Fruit fly (Drosophila melanogaster): ENCODE results near the gene Uxt.

DNA sequence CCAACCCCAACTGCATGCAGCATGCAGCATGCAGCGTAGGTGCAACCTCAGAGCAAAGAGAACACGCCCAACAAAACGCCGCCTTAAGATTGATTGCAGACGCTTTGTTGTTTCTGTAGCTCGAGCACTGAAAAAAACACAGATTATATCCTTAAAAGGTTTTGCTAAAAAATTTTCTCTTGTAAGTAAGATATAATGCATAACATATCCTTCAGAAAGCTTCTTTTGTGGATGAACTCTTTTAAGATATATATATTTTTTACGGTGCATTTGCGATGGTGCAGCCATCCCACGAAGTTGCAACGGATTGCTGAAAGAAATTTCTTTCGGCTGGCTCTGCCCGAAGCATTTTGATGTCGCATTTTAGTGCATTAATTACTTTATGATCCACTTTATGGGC lies 19.4 kb downstream of the Uxt start:
- TF ChIP-seq rn (GFP tag; IDR thresholded peaks at IDR 0.05) (no peak; the same call in 1 of the 2 replicates), Snoo (tag; optimal IDR thresholded peaks at IDR 0.05) (peak; percentile 43), Ets98B (GFP tag; IDR thresholded peaks at IDR 0.05) (no peak), CG32121 (GFP tag; IDR thresholded peaks at IDR 0.05) (peak; percentile 29; the same call in 1 of the 2 replicates), CG14655 (GFP tag; optimal IDR thresholded peaks at IDR 0.05) (no peak), CG8301 (tag; optimal IDR thresholded peaks at IDR 0.05) (no peak), CG8159 (tag; optimal IDR thresholded peaks at IDR 0.05) (peak; percentile 57), EcR (GFP tag; optimal IDR thresholded peaks at IDR 0.05) (no peak), CG10348 (GFP tag; IDR thresholded peaks at IDR 0.05) (no peak)

Data from whole organism, pupa.